Fruit fly (Drosophila melanogaster): ENCODE measurements around the gene HisCl1.

Gene HisCl1

DNA sequence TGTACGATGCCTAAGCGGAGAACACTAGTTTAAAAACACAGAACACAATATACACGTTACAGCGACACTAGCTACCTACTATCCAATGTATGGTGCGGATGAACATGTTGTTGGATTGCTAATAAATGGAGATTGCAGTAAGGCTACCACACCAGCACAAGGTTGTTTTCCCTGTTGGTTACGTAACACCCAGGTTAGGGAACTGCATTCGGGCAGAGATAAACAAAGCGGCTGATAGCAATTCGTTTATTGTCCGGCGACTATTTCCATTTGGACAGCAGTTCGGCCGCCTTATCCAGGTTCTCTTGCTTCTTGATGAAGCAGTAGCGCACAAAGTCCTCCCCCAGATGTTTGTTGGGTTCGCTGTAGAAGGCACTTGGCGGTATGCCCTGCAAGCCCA lies 33.2 kb downstream of the HisCl1 start:
- TF ChIP-seq Ets96B (tag; optimal IDR thresholded peaks at IDR 0.05), result no peak
- TF ChIP-seq CG31627 (GFP tag; optimal IDR thresholded peaks at IDR 0.05), result no peak
- TF ChIP-seq CG8632 (GFP tag; optimal IDR thresholded peaks at IDR 0.05), result no peak
- no peak for TF ChIP-seq dsx (GFP tag; optimal IDR thresholded peaks at IDR 0.05; ENCODE audit: poor library complexity, severe bottlenecking)
- TF ChIP-seq CG3919 (GFP tag; optimal IDR thresholded peaks at IDR 0.05), result no peak
- peak; percentile 69 for TF ChIP-seq vri (GFP tag; optimal IDR thresholded peaks at IDR 0.05)
- TF ChIP-seq CG8119 (GFP tag; IDR thresholded peaks at IDR 0.05), result no peak

DNA sequence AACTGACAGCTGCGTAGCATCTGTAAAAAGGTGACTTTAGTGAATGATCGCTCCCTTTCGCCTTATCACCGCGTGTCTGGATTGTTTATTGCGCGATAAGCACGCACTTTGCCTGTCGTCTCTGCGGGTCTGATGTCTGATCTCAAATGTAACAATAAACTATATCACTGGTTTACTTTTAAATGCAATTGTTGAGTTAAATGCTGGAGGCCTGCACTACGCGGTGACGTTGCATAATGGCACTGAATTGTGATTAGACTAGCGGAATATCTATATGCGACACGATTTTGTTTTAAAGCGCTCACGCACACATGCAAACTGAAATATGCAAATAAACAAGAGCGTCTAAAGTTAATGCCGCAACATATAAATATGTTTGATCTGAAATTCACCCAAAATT lies 34.8 kb downstream of the HisCl1 start:
- no peak for TF ChIP-seq OdsH (GFP tag; optimal IDR thresholded peaks at IDR 0.05)
- peak; percentile 26 for TF ChIP-seq vri (GFP tag; optimal IDR thresholded peaks at IDR 0.05)
- no peak for TF ChIP-seq CG4318 (GFP tag; optimal IDR thresholded peaks at IDR 0.05)

DNA sequence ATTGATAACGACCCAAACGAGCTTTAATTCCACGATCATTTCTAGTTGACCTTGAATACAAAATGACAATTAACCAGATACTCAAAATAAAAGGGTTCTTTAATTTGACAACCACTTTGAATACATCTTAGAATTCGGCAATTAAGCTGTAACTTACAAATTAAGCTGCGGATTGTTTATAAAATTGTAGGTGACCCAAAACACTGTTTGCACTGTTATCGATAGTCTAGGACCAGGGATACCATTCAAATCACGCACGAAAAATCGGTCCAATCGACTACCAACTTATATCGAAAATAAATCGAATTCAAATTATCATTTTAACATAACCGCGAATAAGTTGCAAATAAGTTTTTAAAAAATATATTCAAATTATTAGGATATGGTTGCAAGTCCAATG lies 35.3 kb downstream of the HisCl1 start, which contains the start of gene Kyat:
Gene Kyat, minus strand, starts transcription at position 228 of the 400 bp plus-strand sequence.
- TF ChIP-seq Eip78C (GFP tag) (peak; percentile 35), CG9139 (GFP tag; optimal IDR thresholded peaks at IDR 0.05) (no peak), CG8632 (GFP tag; optimal IDR thresholded peaks at IDR 0.05) (no peak), dsx (GFP tag; optimal IDR thresholded peaks at IDR 0.05; ENCODE audit: poor library complexity, severe bottlenecking) (peak; percentile 56), CG8319 (GFP tag; optimal IDR thresholded peaks at IDR 0.05) (peak; percentile 99), svp (GFP tag) (peak; percentile 93), esn (GFP tag; optimal IDR thresholded peaks at IDR 0.05) (peak; percentile 22), net (GFP tag; optimal IDR thresholded peaks at IDR 0.05) (no peak), CG3032 (tag; optimal IDR thresholded peaks at IDR 0.05) (peak; percentile 2), fkh (GFP tag; optimal IDR thresholded peaks at IDR 0.05) (peak; percentile 95), CG7368 (GFP tag; optimal IDR thresholded peaks at IDR 0.05) (no peak), topi (GFP tag; optimal IDR thresholded peaks at IDR 0.05) (no peak)

DNA sequence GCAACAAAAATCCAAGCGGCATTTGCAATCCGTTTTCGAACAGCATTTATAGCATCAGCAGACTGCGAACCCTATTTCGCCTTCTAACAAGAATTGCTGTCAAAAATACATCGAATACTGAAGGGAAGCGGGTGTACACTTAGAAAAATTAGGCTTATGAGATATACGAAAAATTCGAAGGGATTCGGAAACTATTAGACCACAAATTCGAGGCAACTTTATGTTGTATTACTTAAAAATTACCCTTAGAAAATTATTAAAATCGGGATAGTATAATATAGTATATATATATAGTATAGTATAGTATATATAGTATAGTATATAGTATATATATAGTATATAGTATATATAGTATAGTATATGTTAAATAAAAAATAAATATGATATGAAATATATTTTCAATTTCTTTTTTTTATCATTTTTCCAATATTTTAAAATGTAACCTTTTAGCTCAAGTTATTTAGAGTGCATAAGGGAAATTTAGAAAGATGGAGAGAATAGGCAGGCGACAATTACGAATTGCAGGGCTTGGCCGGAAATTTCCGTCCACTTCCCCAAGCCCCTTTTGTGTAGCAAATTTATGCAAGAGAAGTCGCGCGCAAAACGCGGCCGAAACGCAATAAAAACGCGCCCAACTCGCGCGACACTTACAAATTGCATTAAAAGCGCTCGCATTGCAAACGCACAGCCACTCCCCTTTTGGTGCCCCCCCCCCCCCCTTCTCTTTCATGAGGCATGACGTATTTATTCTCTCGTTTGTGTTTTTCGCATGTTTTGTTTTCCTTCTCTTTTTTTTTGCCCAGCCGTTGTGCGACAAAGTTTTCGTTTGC lies 44.0 kb downstream of the HisCl1 start:
- no peak for TF ChIP-seq CG10631 (GFP tag; optimal IDR thresholded peaks at IDR 0.05)
- no peak for TF ChIP-seq CG11902 (GFP tag; optimal IDR thresholded peaks at IDR 0.05)
- TF ChIP-seq CG6792 (GFP tag; optimal IDR thresholded peaks at IDR 0.05), result no peak
- no peak for TF ChIP-seq fd59A (GFP tag; optimal IDR thresholded peaks at IDR 0.05)
- no peak for TF ChIP-seq CG4318 (GFP tag; optimal IDR thresholded peaks at IDR 0.05)
- no peak for TF ChIP-seq Hr4 (GFP tag; optimal IDR thresholded peaks at IDR 0.05)
- 0 out of 2 replicates have a peak, but pooled peaks have one; percentile 10 for TF ChIP-seq Gug (GFP tag; IDR thresholded peaks at IDR 0.05)
- TF ChIP-seq CG32006 (GFP tag; optimal IDR thresholded peaks at IDR 0.05), result peak; percentile 55
- peak; percentile 22 for TF ChIP-seq acj6 (GFP tag; optimal IDR thresholded peaks at IDR 0.05)
- no peak for TF ChIP-seq vri (GFP tag; optimal IDR thresholded peaks at IDR 0.05)
- peak; percentile 16; the same call in 1 of the 3 replicates for TF ChIP-seq CG8119 (GFP tag; IDR thresholded peaks at IDR 0.05)
- no peak for TF ChIP-seq Ets21C (GFP tag; optimal IDR thresholded peaks at IDR 0.05)
- TF ChIP-seq achi (GFP tag; optimal IDR thresholded peaks at IDR 0.05), result peak; percentile 21
- peak; percentile 36 for TF ChIP-seq OdsH (GFP tag; optimal IDR thresholded peaks at IDR 0.05)
- TF ChIP-seq CG3919 (GFP tag; optimal IDR thresholded peaks at IDR 0.05), result no peak
- TF ChIP-seq salr (GFP tag; optimal IDR thresholded peaks at IDR 0.05), result peak in 1 of 2 experiments; percentile 11
- no peak for TF ChIP-seq esn (GFP tag; optimal IDR thresholded peaks at IDR 0.05)
- TF ChIP-seq Eip78C (GFP tag), result peak; percentile 66
- TF ChIP-seq eg (GFP tag; IDR thresholded peaks at IDR 0.05), result peak; percentile 56; the same call in 2 of the 3 replicates
- peak; percentile 9; the same call in 1 of the 3 replicates for TF ChIP-seq CG6163 (GFP tag; IDR thresholded peaks at IDR 0.05)
- no peak for TF ChIP-seq Ets96B (tag; optimal IDR thresholded peaks at IDR 0.05)
- TF ChIP-seq CG8319 (GFP tag; optimal IDR thresholded peaks at IDR 0.05), result no peak
- TF ChIP-seq CG6276 (GFP tag; optimal IDR thresholded peaks at IDR 0.05), result no peak
- no peak for TF ChIP-seq Lpt (GFP tag; optimal IDR thresholded peaks at IDR 0.05)
- no peak for TF ChIP-seq Blimp-1 (GFP tag; optimal IDR thresholded peaks at IDR 0.05)

All from whole organism, prepupa.